Fruit fly (Drosophila melanogaster): Measurements from ENCODE around the gene CG15202.

Gene CG15202

DNA sequence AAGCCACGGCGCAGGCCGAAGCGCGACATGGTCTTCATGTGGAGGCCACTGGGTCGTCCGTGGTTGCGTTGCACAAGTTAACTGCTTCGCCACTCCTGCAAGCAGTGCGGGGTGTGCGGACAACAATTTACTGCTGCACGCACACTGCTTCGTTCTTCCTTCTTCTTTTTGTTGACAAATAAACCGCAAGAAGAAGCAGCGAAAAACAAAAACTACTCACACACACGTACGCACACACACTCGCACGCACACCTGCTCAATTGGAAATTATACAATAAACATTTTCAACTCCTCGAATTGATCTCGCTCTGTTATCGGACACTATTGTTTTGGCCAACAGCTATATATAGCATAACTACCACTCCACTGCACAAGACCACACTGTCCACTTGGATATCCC lies 18.8 kb upstream of the CG15202 start:
- TF ChIP-seq Hr96 (GFP tag; optimal IDR thresholded peaks at IDR 0.05) (no peak), kay (GFP tag; ENCODE audit: borderline replicate concordance) (no peak), CG12768 (GFP tag; optimal IDR thresholded peaks at IDR 0.05) (no peak), CG7101 (tag; optimal IDR thresholded peaks at IDR 0.05) (no peak), Crg-1 (GFP tag; optimal IDR thresholded peaks at IDR 0.05) (no peak), CG14711 (tag; optimal IDR thresholded peaks at IDR 0.05) (no peak), cic (GFP tag; optimal IDR thresholded peaks at IDR 0.05) (no peak), CG5204 (GFP tag; optimal IDR thresholded peaks at IDR 0.05) (no peak), cnc (optimal IDR thresholded peaks at IDR 0.05) (no peak), CG1620 (GFP tag; optimal IDR thresholded peaks at IDR 0.05) (no peak), tj (GFP tag; optimal IDR thresholded peaks at IDR 0.05) (no peak), Mnt (GFP tag; optimal IDR thresholded peaks at IDR 0.05) (no peak), bab1 (GFP tag; optimal IDR thresholded peaks at IDR 0.05) (no peak), Clk (GFP tag; optimal IDR thresholded peaks at IDR 0.05) (no peak), pad (GFP tag; optimal IDR thresholded peaks at IDR 0.05) (no peak), CG33017 (tag; optimal IDR thresholded peaks at IDR 0.05) (no peak), CG7045 (GFP tag; optimal IDR thresholded peaks at IDR 0.05) (no peak), CG11617 (GFP tag; optimal IDR thresholded peaks at IDR 0.05) (no peak), toe (GFP tag; optimal IDR thresholded peaks at IDR 0.05) (no peak)

DNA sequence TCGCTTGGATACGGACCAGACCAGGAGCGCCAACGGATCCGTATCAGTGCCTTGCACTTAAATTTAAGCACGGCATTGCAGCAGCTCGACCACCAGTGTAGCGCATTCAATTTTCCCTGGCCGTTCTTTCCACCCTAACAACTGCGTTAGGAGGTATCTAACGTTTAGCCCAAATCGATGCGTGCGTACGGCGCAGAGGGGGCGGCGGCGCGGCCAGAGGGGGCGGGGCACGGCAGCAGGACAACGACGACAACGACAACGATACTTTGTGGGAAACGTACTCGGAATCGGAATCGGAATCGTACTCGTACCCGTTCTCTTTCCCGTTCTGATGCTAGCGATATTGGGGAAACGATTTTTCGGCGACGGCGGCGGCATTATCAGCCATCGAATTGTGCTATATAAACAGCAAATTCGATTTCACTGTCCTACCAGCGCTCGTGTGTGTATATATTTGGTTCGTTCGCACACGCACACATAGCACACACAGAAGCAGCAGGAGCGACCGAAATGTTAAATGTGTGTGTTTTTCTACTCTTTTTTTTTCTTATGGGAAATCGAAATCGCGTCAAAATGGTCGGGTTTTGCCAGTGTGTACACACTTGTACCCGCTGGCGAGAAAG lies 18.1 kb upstream of the CG15202 start, which contains the start of gene CG11122:
TSS of gene CG11122 (minus strand) at position 601 of the 623 bp plus-strand sequence.
- TF ChIP-seq cnc (optimal IDR thresholded peaks at IDR 0.05) (no peak), Mnt (GFP tag; optimal IDR thresholded peaks at IDR 0.05) (peak; percentile 7), CG1620 (GFP tag; optimal IDR thresholded peaks at IDR 0.05) (no peak), CG11617 (GFP tag; optimal IDR thresholded peaks at IDR 0.05) (no peak), CG5204 (GFP tag; optimal IDR thresholded peaks at IDR 0.05) (no peak)

DNA sequence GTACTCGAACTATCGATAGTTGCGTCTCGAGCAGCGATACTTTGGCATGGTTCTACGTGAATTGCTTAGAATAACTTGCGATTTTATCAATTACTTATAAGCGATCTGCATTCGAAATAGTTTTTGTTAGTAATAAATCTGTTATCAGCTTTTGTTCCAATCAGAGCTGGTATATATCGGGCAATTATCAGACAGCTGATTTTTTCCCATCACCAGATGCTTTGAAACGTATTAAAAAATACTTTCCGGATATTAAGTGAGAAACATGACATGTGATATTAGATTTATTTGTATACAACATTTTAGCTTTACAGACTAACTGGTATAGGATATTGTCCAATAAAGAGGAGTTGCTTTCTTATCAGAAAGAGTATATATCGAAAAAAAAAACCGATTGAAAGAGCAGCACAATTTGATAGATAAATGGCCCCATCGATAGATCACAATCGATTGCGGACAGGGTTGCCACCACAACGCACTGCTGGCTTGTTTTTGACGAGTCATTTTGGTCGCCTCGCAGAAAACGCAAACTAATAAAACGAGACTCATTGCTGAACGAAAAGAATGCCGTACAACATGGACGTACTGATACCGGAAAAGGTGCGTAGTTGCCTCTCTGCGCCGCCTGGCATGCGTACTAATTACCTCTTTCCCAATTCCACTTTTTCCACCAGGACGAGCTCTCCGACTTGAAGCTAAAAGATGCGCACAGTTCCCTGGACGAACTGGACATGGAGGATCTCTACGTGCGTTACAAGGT lies 17.4 kb upstream of the CG15202 start, which contains the start of gene Rpt3:
TSS of gene Rpt3 (plus strand) at position 353 of the 760 bp plus-strand sequence.
- TF ChIP-seq Clk (GFP tag; optimal IDR thresholded peaks at IDR 0.05), result no peak
- peak; percentile 86 to 97 for TF ChIP-seq cnc (optimal IDR thresholded peaks at IDR 0.05)
- peak; percentile 91 for TF ChIP-seq CG14711 (tag; optimal IDR thresholded peaks at IDR 0.05)
- TF ChIP-seq CG7045 (GFP tag; optimal IDR thresholded peaks at IDR 0.05), result no peak
- no peak for TF ChIP-seq kay (GFP tag; ENCODE audit: borderline replicate concordance)
- TF ChIP-seq pad (GFP tag; optimal IDR thresholded peaks at IDR 0.05), result no peak
- peak; percentile 46 for TF ChIP-seq ovo (GFP tag; optimal IDR thresholded peaks at IDR 0.05)
- no peak for TF ChIP-seq cic (GFP tag; optimal IDR thresholded peaks at IDR 0.05)
- TF ChIP-seq CG5204 (GFP tag; optimal IDR thresholded peaks at IDR 0.05), result no peak
- no peak for TF ChIP-seq CG12768 (GFP tag; optimal IDR thresholded peaks at IDR 0.05)
- TF ChIP-seq toe (GFP tag; optimal IDR thresholded peaks at IDR 0.05), result no peak
- TF ChIP-seq Crg-1 (GFP tag; optimal IDR thresholded peaks at IDR 0.05), result no peak
- TF ChIP-seq Mnt (GFP tag; optimal IDR thresholded peaks at IDR 0.05), result no peak
- no peak for TF ChIP-seq bab1 (GFP tag; optimal IDR thresholded peaks at IDR 0.05)
- TF ChIP-seq CG7101 (tag; optimal IDR thresholded peaks at IDR 0.05), result peak; percentile 33
- TF ChIP-seq CG1620 (GFP tag; optimal IDR thresholded peaks at IDR 0.05), result peak; percentile 34
- peak; percentile 34 for TF ChIP-seq CG11617 (GFP tag; optimal IDR thresholded peaks at IDR 0.05)
- TF ChIP-seq Hr96 (GFP tag; optimal IDR thresholded peaks at IDR 0.05), result no peak
- peak; percentile 37 for TF ChIP-seq tj (GFP tag; optimal IDR thresholded peaks at IDR 0.05)
- no peak for TF ChIP-seq CG33017 (tag; optimal IDR thresholded peaks at IDR 0.05)

DNA sequence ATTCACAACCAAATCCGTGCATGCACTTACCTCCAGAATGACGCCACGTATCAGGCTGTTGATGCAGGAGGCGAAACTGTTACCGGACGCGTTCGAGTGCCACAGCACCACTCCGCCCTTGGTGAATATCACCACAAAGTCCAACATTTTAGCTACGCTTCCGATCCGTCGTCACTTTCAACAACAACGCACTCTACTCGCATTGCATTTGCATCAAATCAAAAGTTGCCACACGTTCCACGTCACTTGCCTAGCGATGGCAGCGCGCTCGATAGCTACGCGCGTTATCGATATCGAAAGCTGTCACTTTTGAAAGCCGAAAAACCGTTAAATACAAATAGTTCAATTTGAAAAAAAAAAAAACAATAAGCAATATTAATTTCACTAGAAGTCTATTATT lies 13.5 kb upstream of the CG15202 start, which contains the start of gene SrpRalpha:
TSS of gene SrpRalpha (minus strand) at position 260 of the 400 bp plus-strand sequence.
- peak; percentile 9 for TF ChIP-seq bab1 (GFP tag; optimal IDR thresholded peaks at IDR 0.05)
- no peak for TF ChIP-seq pad (GFP tag; optimal IDR thresholded peaks at IDR 0.05)

DNA sequence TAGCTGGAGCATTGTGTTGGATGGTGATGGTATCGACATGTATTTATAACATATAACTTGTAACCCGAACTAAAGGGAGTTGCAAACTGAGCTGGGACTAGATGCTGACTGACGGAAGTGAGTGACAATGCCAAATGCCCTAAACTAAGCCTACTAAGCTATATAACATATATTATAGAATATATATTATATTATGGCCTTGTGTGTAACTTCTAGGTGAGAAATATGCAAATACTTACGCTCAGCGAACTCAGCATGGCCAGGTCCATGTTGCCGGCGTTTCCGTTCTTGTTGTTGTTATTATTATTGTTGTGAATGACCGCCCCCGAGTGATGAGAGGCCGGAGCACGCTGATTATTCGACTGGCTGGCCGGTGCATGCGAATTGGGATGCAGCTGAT lies 10.0 kb upstream of the CG15202 start, which contains the start of gene CG44385:
TSS of gene CG44385 (minus strand) at position 101 of the 400 bp plus-strand sequence.
- no peak for TF ChIP-seq Hr96 (GFP tag; optimal IDR thresholded peaks at IDR 0.05)
- no peak for TF ChIP-seq CG33017 (tag; optimal IDR thresholded peaks at IDR 0.05)
- TF ChIP-seq Clk (GFP tag; optimal IDR thresholded peaks at IDR 0.05), result no peak

DNA sequence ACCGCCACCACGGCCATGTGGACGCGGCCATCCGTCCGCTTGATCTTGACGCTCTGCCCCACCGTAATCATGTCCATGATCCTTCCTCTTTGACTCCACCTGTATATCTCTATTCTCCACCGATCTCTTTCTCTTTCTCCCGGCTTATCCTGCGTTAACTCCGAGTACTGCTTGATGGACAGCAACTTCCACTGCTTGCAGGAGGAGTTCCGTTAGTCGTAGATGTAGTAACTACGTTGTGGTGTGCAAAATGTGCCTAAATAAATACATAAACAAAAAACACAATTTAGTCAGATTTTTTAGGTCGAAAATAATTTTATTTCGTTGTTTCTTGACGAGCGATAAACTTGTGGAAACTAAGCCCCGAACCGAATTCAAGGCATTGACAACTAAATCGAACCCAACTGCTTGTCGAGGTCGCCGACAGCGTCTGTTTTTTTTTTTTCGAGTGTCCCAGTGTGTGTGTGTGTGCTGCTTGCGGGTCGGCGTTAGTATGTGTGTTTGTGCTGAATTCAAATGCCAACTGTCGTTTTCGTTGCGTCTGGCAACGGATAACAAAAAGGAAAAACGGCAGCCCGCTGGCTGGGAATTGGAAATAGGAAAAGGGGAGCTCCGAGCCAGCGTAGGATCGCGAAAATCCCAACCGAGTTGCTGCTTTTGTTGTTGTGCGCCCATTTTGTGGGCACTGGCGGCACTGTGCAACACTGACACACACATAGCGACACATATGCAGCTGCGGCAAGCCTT lies 6.3 kb upstream of the CG15202 start:
- TF ChIP-seq bab1 (GFP tag; optimal IDR thresholded peaks at IDR 0.05) (no peak), CG33017 (tag; optimal IDR thresholded peaks at IDR 0.05) (no peak), CG7045 (GFP tag; optimal IDR thresholded peaks at IDR 0.05) (no peak), CG1620 (GFP tag; optimal IDR thresholded peaks at IDR 0.05) (peak; percentile 23), ovo (GFP tag; optimal IDR thresholded peaks at IDR 0.05) (peak; percentile 33), pad (GFP tag; optimal IDR thresholded peaks at IDR 0.05) (no peak), cic (GFP tag; optimal IDR thresholded peaks at IDR 0.05) (no peak), CG12768 (GFP tag; optimal IDR thresholded peaks at IDR 0.05) (no peak), cnc (optimal IDR thresholded peaks at IDR 0.05) (no peak), CG7101 (tag; optimal IDR thresholded peaks at IDR 0.05) (no peak), tj (GFP tag; optimal IDR thresholded peaks at IDR 0.05) (no peak), Crg-1 (GFP tag; optimal IDR thresholded peaks at IDR 0.05) (no peak), CG14711 (tag; optimal IDR thresholded peaks at IDR 0.05) (no peak), Mnt (GFP tag; optimal IDR thresholded peaks at IDR 0.05) (no peak), kay (GFP tag; ENCODE audit: borderline replicate concordance) (no peak), toe (GFP tag; optimal IDR thresholded peaks at IDR 0.05) (no peak), Clk (GFP tag; optimal IDR thresholded peaks at IDR 0.05) (no peak)
